Fruit fly (Drosophila melanogaster) whole organism, prepupa: Measurements from ENCODE around the gene eIF3e.

Experiments
- Eip78C ChIP-seq: fragments of 200-800 bp; sonication (Bioruptor generic); peaks from one replicate; lab custom pipeline; 2016; ENCODE audit warnings: missing biosample characterization, missing genetic modification characterization
- Sox102F ChIP-seq: fragments of 200-800 bp; sonication (Bioruptor generic); optimal IDR thresholded peaks from 2 replicates; lab custom pipeline; 2016; ENCODE audit warnings: missing biosample characterization, mild to moderate bottlenecking, missing genetic modification characterization
- svp ChIP-seq: fragments of 200-800 bp; sonication (Bioruptor generic); peaks from one replicate; lab custom pipeline; 2016; ENCODE audit warnings: missing biosample characterization, missing genetic modification characterization

DNA sequence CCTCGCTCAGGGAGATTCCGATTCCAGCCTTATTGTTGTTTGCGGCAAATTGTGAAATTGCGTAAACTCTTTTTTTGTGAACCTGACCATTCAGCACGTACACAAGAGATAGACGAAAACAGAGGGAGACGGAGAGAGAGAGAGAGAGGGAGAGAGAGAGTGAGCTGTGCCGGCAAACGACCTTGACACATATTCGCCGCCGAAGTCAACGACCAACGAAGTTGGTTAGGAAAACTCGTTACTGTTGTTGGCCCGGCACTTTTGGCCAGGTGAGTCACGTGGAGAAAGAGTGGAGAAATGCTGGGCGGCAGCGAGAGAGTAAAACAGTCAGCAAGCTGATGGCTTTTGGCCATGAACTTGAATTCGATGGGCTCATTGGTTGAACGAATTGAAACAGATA, 43.2 kb upstream of the eIF3e start:
- TF ChIP-seq Eip78C (GFP tag; lab: Kevin White, UChicago) (no peak), svp (GFP tag; lab: Kevin White, UChicago) (no peak), Sox102F (GFP tag; lab: Kevin White, UChicago) (no peak)
